Worm (Caenorhabditis elegans): ENCODE results near the gene Y38H6C.23.
"Not testable (repeated sequence)": the region's sequence is repeated elsewhere in the genome, so short reads cannot be mapped to it uniquely, and the experiment has no call there.

The Y38H6C.23 gene

DNA sequence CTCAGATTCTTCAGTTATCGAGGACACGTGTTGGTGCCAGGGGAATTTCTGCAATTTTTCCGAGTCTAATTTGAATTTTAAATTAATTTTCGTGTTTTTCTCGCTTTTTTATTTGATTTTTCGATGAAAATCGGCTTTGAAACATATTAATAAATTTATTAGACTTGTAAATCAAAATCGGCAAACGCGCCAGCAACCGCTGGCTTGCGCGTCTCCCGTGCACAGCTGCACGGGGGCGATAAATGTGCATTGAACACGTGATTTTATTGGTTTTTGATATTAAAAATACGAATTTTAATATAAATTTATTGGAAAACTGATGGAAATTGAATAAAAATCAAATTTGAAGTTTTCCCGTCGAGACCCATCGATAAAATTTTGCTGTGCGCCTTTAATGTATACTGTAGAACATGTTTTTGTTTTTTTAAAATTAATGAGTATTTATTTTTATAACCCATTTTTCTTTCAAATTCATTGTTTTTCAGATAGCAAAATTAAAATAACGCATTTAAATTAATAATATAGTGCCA is 24.4 kb upstream of the Y38H6C.23 start, which contains the start of gene F26F2.7 (continued):
- TF ChIP-seq C34B4.2 (tag; optimal IDR thresholded peaks at IDR 0.05): no peak
- peak; percentile 65 for TF ChIP-seq isw-1 (GFP tag; IDR thresholded peaks at IDR 0.05)
- TF ChIP-seq nhr-47 (tag; optimal IDR thresholded peaks at IDR 0.05): peak; percentile 93

DNA sequence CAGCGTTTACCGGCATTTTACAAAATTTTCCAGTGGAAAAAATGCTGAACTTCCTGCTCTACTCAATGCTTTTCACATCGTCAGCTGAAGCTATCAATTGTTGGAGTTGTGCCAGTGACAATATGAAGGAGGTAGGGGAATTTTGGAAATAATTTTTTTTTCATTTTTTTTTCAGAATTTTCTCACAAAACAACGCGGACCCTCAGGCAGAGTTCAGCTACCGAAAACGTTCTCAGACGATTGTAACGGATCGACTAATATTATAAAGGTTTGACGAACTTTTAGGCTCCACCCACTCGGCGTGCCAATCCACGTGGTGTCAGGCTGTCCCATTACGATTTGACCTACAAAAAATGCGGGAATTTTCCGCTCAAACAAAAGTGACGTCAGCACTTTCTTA is 23.4 kb upstream of the Y38H6C.23 start, which contains the start of gene F26F2.8:
Gene F26F2.8 (plus strand): TSS at position 13 of the 400 bp plus-strand sequence.
- no peak for TF ChIP-seq mef-2 (tag; optimal IDR thresholded peaks at IDR 0.05)
- TF ChIP-seq efl-1 (optimal IDR thresholded peaks at IDR 0.05): no peak
- TF ChIP-seq efl-1 (GFP tag; optimal IDR thresholded peaks at IDR 0.05 in 1 of 2): peak in 1 of 2 experiments; percentile 66

DNA sequence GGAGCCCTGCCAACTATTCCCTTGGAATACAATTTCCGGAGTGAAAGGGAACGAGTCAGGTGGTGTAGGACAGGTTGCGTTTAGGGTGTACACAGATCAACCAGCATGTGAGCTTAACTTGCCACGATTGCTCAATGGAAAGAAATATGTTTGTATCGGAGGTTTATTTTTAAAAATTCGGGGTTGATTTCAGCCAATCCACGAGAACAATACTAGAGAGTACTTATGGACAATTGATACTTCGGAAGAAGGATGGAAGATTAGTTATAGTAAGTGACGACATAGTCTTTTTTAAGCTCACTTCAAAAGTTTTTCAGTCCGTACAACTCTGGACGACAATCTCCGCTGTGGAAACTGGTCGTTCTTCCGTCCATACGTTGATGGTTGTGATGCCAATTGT is 18.7 kb upstream of the Y38H6C.23 start:
- no peak for TF ChIP-seq nhr-90 (tag; optimal IDR thresholded peaks at IDR 0.05; ENCODE audit: poor library complexity)

DNA sequence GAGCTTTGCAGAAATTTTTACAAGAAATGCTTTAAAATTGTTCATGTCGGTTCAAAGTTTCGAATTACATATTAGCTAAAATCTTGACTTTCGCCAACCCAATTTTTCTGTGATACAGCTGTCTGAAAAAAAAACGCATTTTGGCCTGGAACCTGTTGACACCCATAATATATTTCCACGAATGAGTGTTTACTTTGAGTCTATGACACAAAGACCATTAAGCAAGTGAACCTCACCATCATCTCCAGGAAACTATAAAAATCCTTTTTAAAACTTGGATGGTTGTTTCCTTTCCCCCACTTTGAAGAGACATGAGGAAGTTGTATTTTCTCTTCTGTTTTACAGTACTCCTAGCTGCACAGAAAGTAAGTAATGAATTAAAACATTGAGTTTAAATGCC is 18.2 kb upstream of the Y38H6C.23 start, which contains the start of gene clec-263:
Gene clec-263 (plus strand): TSS at position 301 of the 400 bp plus-strand sequence.
- TF ChIP-seq hlh-17 (GFP tag; optimal IDR thresholded peaks at IDR 0.05; ENCODE audit: borderline replicate concordance): no peak
- no peak for TF ChIP-seq efl-1 (optimal IDR thresholded peaks at IDR 0.05)
- peak in 1 of 2 experiments; percentile 4 for TF ChIP-seq efl-1 (GFP tag; optimal IDR thresholded peaks at IDR 0.05 in 1 of 2)
- no peak for TF ChIP-seq skn-1 (tag; optimal IDR thresholded peaks at IDR 0.05)
- TF ChIP-seq lin-39 (tag; optimal IDR thresholded peaks at IDR 0.05): no peak
- no peak for TF ChIP-seq ceh-8 (GFP tag; optimal IDR thresholded peaks at IDR 0.05)

DNA sequence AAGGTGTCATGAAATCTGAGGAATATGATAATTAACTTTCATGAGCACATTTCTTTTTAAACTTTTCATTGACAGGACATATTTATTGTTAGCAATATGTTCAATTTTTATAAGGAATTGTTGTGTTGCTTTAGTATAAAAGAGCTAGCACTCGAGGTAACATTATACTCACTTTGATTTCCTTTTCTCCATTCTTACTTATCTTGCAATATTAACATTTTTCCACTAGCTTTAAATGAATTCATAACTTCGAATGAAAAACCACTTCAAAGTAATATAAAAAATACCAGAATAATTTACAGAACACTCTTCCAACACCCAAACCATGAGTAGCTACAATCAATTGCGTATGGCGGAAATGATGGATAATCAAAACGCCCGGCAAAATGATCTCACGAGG is 17.2 kb upstream of the Y38H6C.23 start, which contains the start of gene F26F2.5:
Gene F26F2.5 (plus strand): TSS at position 301 of the 400 bp plus-strand sequence.
- TF ChIP-seq fkh-10 (GFP tag; optimal IDR thresholded peaks at IDR 0.05) (no peak), ets-5 (GFP tag; IDR thresholded peaks at IDR 0.05) (no peak), lsy-2 (tag; optimal IDR thresholded peaks at IDR 0.05) (no peak), dpl-1 (GFP tag; optimal IDR thresholded peaks at IDR 0.05) (no peak), mab-9 (GFP tag; IDR thresholded peaks at IDR 0.05) (no peak)

DNA sequence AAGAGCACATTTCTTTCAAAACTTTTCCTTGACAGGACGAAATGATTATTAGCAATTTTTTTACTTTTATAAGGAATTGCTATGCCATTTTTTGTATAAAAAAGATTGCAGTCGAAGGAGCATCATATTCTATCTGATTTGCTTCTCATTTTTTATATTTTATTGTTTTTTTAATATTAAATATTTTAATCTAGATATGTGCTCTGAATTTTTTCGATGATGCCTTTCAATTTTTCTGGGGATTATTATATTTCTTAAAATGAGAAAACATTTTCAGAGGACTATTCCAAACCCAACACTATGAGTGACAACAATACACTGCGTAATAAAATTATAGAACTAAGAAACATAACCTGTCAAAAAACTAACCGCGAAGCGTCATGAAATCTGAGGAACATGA is 12.8 kb upstream of the Y38H6C.23 start, which contains the start of gene F26F2.4:
Gene F26F2.4 (plus strand): TSS at position 301 of the 400 bp plus-strand sequence.
- not testable (repeated sequence) for TF ChIP-seq C04F5.9 (tag; optimal IDR thresholded peaks at IDR 0.05); unc-130 (tag; optimal IDR thresholded peaks at IDR 0.05); zip-4 (GFP tag; optimal IDR thresholded peaks at IDR 0.05)

DNA sequence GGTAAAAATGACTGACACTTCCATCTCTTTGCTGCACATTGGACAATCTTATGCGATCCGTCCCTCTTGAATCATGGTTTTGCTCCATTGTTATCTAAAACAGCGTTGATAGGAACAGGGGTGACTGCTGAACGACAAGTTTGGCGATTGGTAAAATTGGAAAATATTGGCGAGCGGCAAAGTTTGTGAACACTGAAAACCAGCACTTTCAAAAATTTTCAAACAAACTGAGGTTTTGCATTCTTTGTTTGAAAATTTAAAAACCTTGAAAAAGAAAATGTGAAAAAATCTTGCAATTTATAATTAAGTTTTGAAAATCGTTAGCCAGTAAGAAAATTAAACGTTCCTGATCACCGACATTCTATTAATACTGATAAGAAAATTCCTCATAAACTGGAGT is 10.3 kb upstream of the Y38H6C.23 start, which contains the start of gene F26F2.3:
Gene F26F2.3 (minus strand): TSS at position 101 of the 400 bp plus-strand sequence.
- TF ChIP-seq nhr-20 (tag; optimal IDR thresholded peaks at IDR 0.05) (no peak), mep-1 (tag; optimal IDR thresholded peaks at IDR 0.05) (no peak), tlp-1 (tag; optimal IDR thresholded peaks at IDR 0.05) (no peak), nhr-90 (tag; optimal IDR thresholded peaks at IDR 0.05; ENCODE audit: poor library complexity) (no peak), nhr-12 (tag; optimal IDR thresholded peaks at IDR 0.05) (no peak), fkh-8 (tag; optimal IDR thresholded peaks at IDR 0.05) (no peak), alr-1 (tag; optimal IDR thresholded peaks at IDR 0.05; ENCODE audit: borderline replicate concordance) (no peak), aha-1 (tag; optimal IDR thresholded peaks at IDR 0.05) (no peak), isw-1 (GFP tag; IDR thresholded peaks at IDR 0.05) (no peak), nhr-76 (tag; optimal IDR thresholded peaks at IDR 0.05) (no peak), C04F5.9 (tag; optimal IDR thresholded peaks at IDR 0.05) (no peak), nhr-71 (tag; optimal IDR thresholded peaks at IDR 0.05) (no peak), lin-35 (GFP tag; optimal IDR thresholded peaks at IDR 0.05) (no peak), unc-130 (tag; optimal IDR thresholded peaks at IDR 0.05) (no peak), lin-39 (tag; optimal IDR thresholded peaks at IDR 0.05) (no peak), efl-3 (GFP tag; optimal IDR thresholded peaks at IDR 0.05) (no peak), lin-13 (GFP tag; optimal IDR thresholded peaks at IDR 0.05) (no peak), grh-1 (GFP tag; IDR thresholded peaks at IDR 0.05) (no peak), ces-1 (GFP tag; optimal IDR thresholded peaks at IDR 0.05) (no peak), sup-37 (GFP tag; optimal IDR thresholded peaks at IDR 0.05) (no peak)

All from whole organism, L1 larva.